Fruit fly (Drosophila melanogaster): ENCODE measurements around the gene CG11698.

dm6 chr3R:8308515-8308959, 3.5 kb upstream of the CG11698 start, which contains the start of gene tex:
- TF ChIP-seq psq (optimal IDR thresholded peaks at IDR 0.05): no peak
- no peak for TF ChIP-seq CG8478 (optimal IDR thresholded peaks at IDR 0.05)
- TF ChIP-seq pan (optimal IDR thresholded peaks at IDR 0.05): no peak
